Fruit fly (Drosophila melanogaster) ovary, adult (tissue): ENCODE measurements around the gene Trm7-32.
A peak's percentile ranks its signal among the peaks of the same experiment; 100 is the strongest.

Source experiments
- CG17801 ChIP-seq: fragments of 200-800 bp; optimal IDR thresholded peaks from 2 replicates; lab custom pipeline; 2019; ENCODE audit warnings: missing biosample characterization, mild to moderate bottlenecking, missing genetic modification characterization, moderate library complexity; ENCODE audit not compliant: partially characterized antibody

Trm7-32 gene

dm6 chr3R:17028393-17028792, 12.1 kb upstream of the Trm7-32 start, which contains the start of gene CG5225:
Gene CG5225 (plus strand): TSS chr3R:17028693.
- no peak for TF ChIP-seq CG17801

- TF ChIP-seq CG17801 = no peak
These were observed 10.7 kb upstream of the Trm7-32 start for dm6 chr3R:17029796-17030195.

dm6 chr3R:17031502-17031901, 9.0 kb upstream of the Trm7-32 start, which contains the start of gene CG31268:
Gene CG31268 (plus strand): TSS chr3R:17031802.
- no peak for TF ChIP-seq CG17801

- no peak for TF ChIP-seq CG17801
These were observed 4.5 kb upstream of the Trm7-32 start, which contains the start of gene CG4009 for dm6 chr3R:17035945-17036344. Gene CG4009 (minus strand): TSS chr3R:17036045.

dm6 chr3R:17042838-17043569, 2.5 kb downstream of the Trm7-32 start, which contains the start of the genes bdwf and Patr-1:
Gene bdwf (minus strand): TSS chr3R:17043136.
Gene Patr-1 (plus strand): TSS chr3R:17043564.
- no peak for TF ChIP-seq CG17801

dm6 chr3R:17043570-17043923, 3.1 kb downstream of the Trm7-32 start:
- no peak for TF ChIP-seq CG17801

dm6 chr3R:17048867-17049266, 8.4 kb downstream of the Trm7-32 start:
- no peak for TF ChIP-seq CG17801

dm6 chr3R:17052465-17053149, 12.1 kb downstream of the Trm7-32 start:
- no peak for TF ChIP-seq CG17801

- TF ChIP-seq CG17801 = peak; percentile 23
These were observed 13.1 kb downstream of the Trm7-32 start, which contains the start of gene Dad for dm6 chr3R:17053415-17054177. Gene Dad (plus strand): TSS chr3R:17054007.

- no peak for TF ChIP-seq CG17801
These were observed 14.0 kb downstream of the Trm7-32 start for dm6 chr3R:17054528-17054927.

dm6 chr3R:17056183-17056904, 15.9 kb downstream of the Trm7-32 start:
- TF ChIP-seq CG17801 = peak; percentile 32

dm6 chr3R:17056905-17057251, 16.4 kb downstream of the Trm7-32 start:
- TF ChIP-seq CG17801 = no peak

dm6 chr3R:17059100-17059810, 18.8 kb downstream of the Trm7-32 start:
- no peak for TF ChIP-seq CG17801

dm6 chr3R:17059811-17060169, 19.3 kb downstream of the Trm7-32 start:
- TF ChIP-seq CG17801 = no peak

dm6 chr3R:17060244-17060664, 19.8 kb downstream of the Trm7-32 start:
- no peak for TF ChIP-seq CG17801
